Worm (Caenorhabditis elegans): ENCODE results near the gene F55G7.1.
"Not testable (repeated sequence)": the region's sequence is repeated elsewhere in the genome, so short reads cannot be mapped to it uniquely, and the experiment has no call there.

The F55G7.1 gene

ce11 chrX:11959838-11960237 lies 35.6 kb downstream of the F55G7.1 start, which contains the start of gene C49F5.8:
C49F5.8 (plus strand) TSS chrX:11960138.
- TF ChIP-seq elt-2 (tag; optimal IDR thresholded peaks at IDR 0.05) (peak; percentile 18), pag-3 (tag; optimal IDR thresholded peaks at IDR 0.05; ENCODE audit: borderline replicate concordance, insufficient read depth) (no peak)

- TF ChIP-seq hpl-2 (GFP tag; optimal IDR thresholded peaks at IDR 0.05); dsc-1 (tag; optimal IDR thresholded peaks at IDR 0.05); elt-2 (tag; optimal IDR thresholded peaks at IDR 0.05): not testable (repeated sequence)
Observed at ce11 chrX:11961103-11961502, 36.9 kb downstream of the F55G7.1 start, which contains the start of gene C49F5.13. C49F5.13 (plus strand) TSS chrX:11961403.

- TF ChIP-seq elt-3 (tag; optimal IDR thresholded peaks at IDR 0.05), result peak in 3 of 6 experiments; percentile 38 to 62 (median 60)
- TF ChIP-seq fkh-4 (tag; optimal IDR thresholded peaks at IDR 0.05; ENCODE audit: borderline replicate concordance), result no peak
- no peak for TF ChIP-seq mab-9 (GFP tag; IDR thresholded peaks at IDR 0.05)
- no peak for TF ChIP-seq zag-1 (tag; optimal IDR thresholded peaks at IDR 0.05)
- no peak for TF ChIP-seq lin-14 (GFP tag; optimal IDR thresholded peaks at IDR 0.05)
- TF ChIP-seq F16B12.6 (tag; optimal IDR thresholded peaks at IDR 0.05), result no peak
- TF ChIP-seq xbp-1 (tag; optimal IDR thresholded peaks at IDR 0.05), result no peak
- no peak for TF ChIP-seq nhr-11 (tag; optimal IDR thresholded peaks at IDR 0.05)
- TF ChIP-seq C04F5.9 (tag; optimal IDR thresholded peaks at IDR 0.05), result no peak
- no peak for TF ChIP-seq vab-15 (tag; optimal IDR thresholded peaks at IDR 0.05)
- TF ChIP-seq Y116A8C.19 (tag; optimal IDR thresholded peaks at IDR 0.05; ENCODE audit: borderline replicate concordance), result no peak
- no peak for TF ChIP-seq ceh-88 (GFP tag; IDR thresholded peaks at IDR 0.05)
- TF ChIP-seq aha-1 (tag; optimal IDR thresholded peaks at IDR 0.05), result no peak
- peak; percentile 58 for TF ChIP-seq nhr-85 (tag)
- TF ChIP-seq blmp-1 (tag; optimal IDR thresholded peaks at IDR 0.05), result peak; percentile 37
- no peak for TF ChIP-seq pag-3 (tag; optimal IDR thresholded peaks at IDR 0.05; ENCODE audit: borderline replicate concordance, insufficient read depth)
- no peak for TF ChIP-seq isw-1 (GFP tag; IDR thresholded peaks at IDR 0.05)
- no peak for TF ChIP-seq lin-15B (tag; optimal IDR thresholded peaks at IDR 0.05)
- TF ChIP-seq elt-2 (tag; optimal IDR thresholded peaks at IDR 0.05), result peak; percentile 81
Observed at ce11 chrX:11962050-11962788, 38.0 kb downstream of the F55G7.1 start.

- peak; percentile 10 for TF ChIP-seq skn-1 (tag; optimal IDR thresholded peaks at IDR 0.05)
- peak; percentile 12 for TF ChIP-seq nhr-71 (tag; optimal IDR thresholded peaks at IDR 0.05)
- peak; percentile 10; the same call in 1 of the 2 replicates for TF ChIP-seq grh-1 (GFP tag; IDR thresholded peaks at IDR 0.05)
- peak; percentile 40 for TF ChIP-seq lin-14 (GFP tag; optimal IDR thresholded peaks at IDR 0.05)
- no peak for TF ChIP-seq nhr-28 (tag; optimal IDR thresholded peaks at IDR 0.05)
- no peak for TF ChIP-seq nhr-90 (tag; optimal IDR thresholded peaks at IDR 0.05; ENCODE audit: poor library complexity)
- TF ChIP-seq snu-23 (GFP tag; optimal IDR thresholded peaks at IDR 0.05), result peak; percentile 25
- TF ChIP-seq nhr-85 (tag), result peak; percentile 76
Observed at ce11 chrX:11963659-11964058, 39.4 kb downstream of the F55G7.1 start.

- TF ChIP-seq nhr-90 (tag; optimal IDR thresholded peaks at IDR 0.05; ENCODE audit: poor library complexity) (no peak), ztf-11 (tag; optimal IDR thresholded peaks at IDR 0.05) (no peak), elt-3 (tag; optimal IDR thresholded peaks at IDR 0.05) (peak in 5 of 6 experiments; percentile 14 to 93 (median 86)), alr-1 (tag; optimal IDR thresholded peaks at IDR 0.05; ENCODE audit: borderline replicate concordance) (no peak), lin-14 (GFP tag; optimal IDR thresholded peaks at IDR 0.05) (peak; percentile 47), nhr-71 (tag; optimal IDR thresholded peaks at IDR 0.05) (peak; percentile 38), pqm-1 (tag; optimal IDR thresholded peaks at IDR 0.05) (peak; percentile 55), elt-2 (tag; optimal IDR thresholded peaks at IDR 0.05) (peak; percentile 67), lir-3 (tag; optimal IDR thresholded peaks at IDR 0.05; ENCODE audit: poor library complexity) (no peak), lsy-2 (tag; optimal IDR thresholded peaks at IDR 0.05) (peak in 1 of 2 experiments; percentile 2), nhr-19 (GFP tag; conservative IDR thresholded peaks at IDR 0.05) (peak; percentile 3; the same call in 1 of the 2 replicates)
Observed at ce11 chrX:11964555-11964954, 40.3 kb downstream of the F55G7.1 start.

All from whole organism, L1 larva.